Fruit fly (Drosophila melanogaster) whole organism, embryonic: ENCODE results near the gene CG14000.

Experiments
- Aef1 ChIP-seq: fragments of 200-800 bp; sonication (Bioruptor generic); IDR thresholded peaks from 3 replicates; pipeline ENCODE4 v1.3.6; 2022; ENCODE audit warnings: missing biosample characterization, missing genetic modification characterization
- CG10147 ChIP-seq: fragments of 200-800 bp; sonication (Bioruptor generic); optimal IDR thresholded peaks from 2 replicates; lab custom pipeline; 2019; ENCODE audit warnings: missing biosample characterization, mild to moderate bottlenecking, missing genetic modification characterization, moderate library complexity
- CG10274 ChIP-seq: fragments of 200-800 bp; sonication (Bioruptor generic); optimal IDR thresholded peaks from 3 replicates; lab custom pipeline; 2017; ENCODE audit warnings: missing biosample characterization, mild to moderate bottlenecking, missing genetic modification characterization
- CG10462 ChIP-seq: fragments of 200-800 bp; sonication (Bioruptor generic); optimal IDR thresholded peaks from 2 replicates; lab custom pipeline; 2016; ENCODE audit warnings: missing biosample characterization, missing genetic modification characterization
- CG12942 ChIP-seq: fragments of 200-800 bp; sonication (Bioruptor generic); optimal IDR thresholded peaks from 3 replicates; lab custom pipeline; 2016; ENCODE audit warnings: missing biosample characterization, missing genetic modification characterization
- CG14860 ChIP-seq: fragments of 200-800 bp; sonication (Bioruptor generic); IDR thresholded peaks from 3 replicates; pipeline ENCODE4 v1.3.6; 2022; ENCODE audit warnings: missing biosample characterization, missing genetic modification characterization; ENCODE audit not compliant: partially characterized antibody
- CG1602 ChIP-seq: fragments of 200-800 bp; sonication (Bioruptor generic); optimal IDR thresholded peaks from 3 replicates; lab custom pipeline; 2016; ENCODE audit warnings: missing biosample characterization, missing genetic modification characterization
- CG17359 ChIP-seq: fragments of 200-800 bp; sonication (Bioruptor generic); optimal IDR thresholded peaks from 3 replicates; lab custom pipeline; 2018; ENCODE audit warnings: missing biosample characterization, mild to moderate bottlenecking, missing genetic modification characterization, moderate library complexity
- CG17385 ChIP-seq: fragments of 200-800 bp; sonication (Bioruptor generic); optimal IDR thresholded peaks from 3 replicates; lab custom pipeline; 2018; ENCODE audit warnings: missing biosample characterization, mild to moderate bottlenecking, missing genetic modification characterization
- CG18619 ChIP-seq: fragments of 200-800 bp; sonication (Bioruptor generic); optimal IDR thresholded peaks from 3 replicates; lab custom pipeline; 2017; ENCODE audit warnings: missing biosample characterization, mild to moderate bottlenecking, missing genetic modification characterization
- CG2678 ChIP-seq: fragments of 200-800 bp; sonication (Bioruptor generic); optimal IDR thresholded peaks from 3 replicates; lab custom pipeline; 2019; ENCODE audit warnings: missing biosample characterization, mild to moderate bottlenecking, missing genetic modification characterization, moderate library complexity
- CG30431 ChIP-seq: fragments of 200-800 bp; sonication (Bioruptor generic); optimal IDR thresholded peaks from 2 replicates; lab custom pipeline; 2017; ENCODE audit warnings: missing biosample characterization, missing genetic modification characterization
- CG8765 ChIP-seq: fragments of 200-800 bp; sonication (Bioruptor generic); IDR thresholded peaks from 2 replicates; pipeline ENCODE4 v1.3.6; 2022; ENCODE audit warnings: missing biosample characterization, missing genetic modification characterization
- CG8924 ChIP-seq: fragments of 200-800 bp; optimal IDR thresholded peaks from 3 replicates; lab custom pipeline; 2019; ENCODE audit warnings: missing biosample characterization, mild to moderate bottlenecking, missing genetic modification characterization, moderate library complexity
- Chrac-16 ChIP-seq: fragments of 200-800 bp; sonication (Bioruptor generic); optimal IDR thresholded peaks from 3 replicates; lab custom pipeline; 2016; ENCODE audit warnings: missing biosample characterization, missing genetic modification characterization
- D ChIP-seq, 2 experiments: fragments of 200-800 bp in 1 of 2; fragments of >200 bp in 1 of 2; sonication (Bioruptor generic) in 1 of 2; optimal IDR thresholded peaks; 2 replicates in 1 of 2; 3 replicates in 1 of 2; lab custom pipeline; 2017; ENCODE audit warnings: mild to moderate bottlenecking in 1 of 2, missing biosample characterization in 1 of 2, missing genetic modification characterization in 1 of 2, missing genetic modification reagents in 1 of 2
- Dip3 ChIP-seq: fragments of 200-800 bp; sonication (Bioruptor generic); optimal IDR thresholded peaks from 3 replicates; lab custom pipeline; 2016; ENCODE audit warnings: missing biosample characterization, missing genetic modification characterization
- Dll ChIP-seq: fragments of 200-800 bp; sonication (Bioruptor generic); IDR thresholded peaks from 4 replicates; pipeline ENCODE4 v1.3.6; 2022; ENCODE audit warnings: missing biosample characterization, missing genetic modification characterization; ENCODE audit not compliant: partially characterized antibody
- Elba2 ChIP-seq: fragments of 200-800 bp; sonication (Bioruptor generic); optimal IDR thresholded peaks from 3 replicates; lab custom pipeline; 2016; ENCODE audit warnings: missing biosample characterization, missing genetic modification characterization
- H2.0 ChIP-seq: fragments of 200-800 bp; sonication (Bioruptor generic); IDR thresholded peaks from 2 replicates; pipeline ENCODE4 v1.3.6; 2022; ENCODE audit warnings: missing biosample characterization, missing genetic modification characterization
- HLH3B ChIP-seq: fragments of 200-800 bp; sonication (Bioruptor generic); IDR thresholded peaks from 2 replicates; pipeline ENCODE4 v1.3.6; 2022; ENCODE audit warnings: missing biosample characterization, missing genetic modification characterization
- HmgD ChIP-seq: fragments of 200-800 bp; sonication (Bioruptor generic); optimal IDR thresholded peaks from 3 replicates; lab custom pipeline; 2016; ENCODE audit warnings: missing biosample characterization, missing genetic modification characterization
- Hsf ChIP-seq: fragments of 200-800 bp; sonication (Bioruptor generic); optimal IDR thresholded peaks from 3 replicates; lab custom pipeline; 2016; ENCODE audit warnings: missing biosample characterization, missing genetic modification characterization
- MTF-1 ChIP-seq: fragments of 200-800 bp; sonication (Bioruptor generic); optimal IDR thresholded peaks from 2 replicates; lab custom pipeline; 2018; ENCODE audit warnings: missing biosample characterization, mild to moderate bottlenecking, missing genetic modification characterization, borderline replicate concordance
- Max ChIP-seq: fragments of 200-800 bp; sonication (Bioruptor generic); optimal IDR thresholded peaks from 2 replicates; lab custom pipeline; 2016; ENCODE audit warnings: missing biosample characterization, mild to moderate bottlenecking, missing genetic modification characterization
- NFAT ChIP-seq: fragments of 200-800 bp; sonication (Bioruptor generic); IDR thresholded peaks from 2 replicates; pipeline ENCODE4 v1.3.6; 2022; ENCODE audit warnings: missing biosample characterization, missing genetic modification characterization
- Oli ChIP-seq: fragments of 200-800 bp; sonication (Bioruptor generic); optimal IDR thresholded peaks from 2 replicates; lab custom pipeline; 2018; ENCODE audit warnings: missing biosample characterization, mild to moderate bottlenecking, missing genetic modification characterization, moderate library complexity
- Rx ChIP-seq: fragments of 200-800 bp; sonication (Bioruptor generic); IDR thresholded peaks from 2 replicates; pipeline ENCODE4 v1.3.6; 2022; ENCODE audit warnings: missing biosample characterization, missing genetic modification characterization
- Scr ChIP-seq: fragments of 200-800 bp; sonication (Bioruptor generic); IDR thresholded peaks from 2 replicates; pipeline ENCODE4 v1.3.6; 2022; ENCODE audit warnings: missing biosample characterization, missing genetic modification characterization; ENCODE audit not compliant: partially characterized antibody
- amos ChIP-seq: fragments of 200-800 bp; sonication (Bioruptor generic); IDR thresholded peaks from 2 replicates; pipeline ENCODE4 v1.3.6; 2022; ENCODE audit warnings: missing biosample characterization, missing genetic modification characterization; ENCODE audit not compliant: partially characterized antibody
- ase ChIP-seq: fragments of 200-800 bp; sonication (Bioruptor generic); IDR thresholded peaks from 3 replicates; pipeline ENCODE4 v1.3.6; 2022; ENCODE audit warnings: missing biosample characterization, missing genetic modification characterization
- bsh ChIP-seq, 2 experiments: fragments of 200-800 bp; sonication (Bioruptor generic); optimal IDR thresholded peaks; 2 replicates each; lab custom pipeline; 2017 to 2018; ENCODE audit warnings: mild to moderate bottlenecking in 2 of 2, missing biosample characterization in 2 of 2, missing genetic modification characterization in 2 of 2, moderate library complexity in 1 of 2
- cas ChIP-seq: fragments of 200-800 bp; sonication (Bioruptor generic); IDR thresholded peaks from 2 replicates; pipeline ENCODE4 v1.3.6; 2022; ENCODE audit warnings: missing biosample characterization, missing genetic modification characterization
- cg ChIP-seq: fragments of 200-800 bp; sonication (Bioruptor generic); optimal IDR thresholded peaks from 3 replicates; lab custom pipeline; 2019; ENCODE audit warnings: missing biosample characterization, mild to moderate bottlenecking, missing genetic modification characterization, moderate library complexity
- chif ChIP-seq, 2 experiments: fragments of 200-800 bp; sonication (Bioruptor generic); optimal IDR thresholded peaks; 3 replicates each; lab custom pipeline; 2016; ENCODE audit warnings: missing biosample characterization in 2 of 2, missing genetic modification characterization in 2 of 2
- crc ChIP-seq: fragments of 200-800 bp; sonication (Bioruptor generic); optimal IDR thresholded peaks from 2 replicates; lab custom pipeline; 2016; ENCODE audit warnings: missing biosample characterization, missing genetic modification characterization
- danr ChIP-seq: fragments of 200-800 bp; sonication (Bioruptor generic); IDR thresholded peaks from 2 replicates; pipeline ENCODE4 v1.3.6; 2022; ENCODE audit warnings: missing biosample characterization, missing genetic modification characterization
- gsb-n ChIP-seq: fragments of 200-800 bp; sonication (Bioruptor generic); optimal IDR thresholded peaks from 3 replicates; lab custom pipeline; 2018; ENCODE audit warnings: missing biosample characterization, mild to moderate bottlenecking, missing genetic modification characterization
- ind ChIP-seq: fragments of 200-800 bp; sonication (Bioruptor generic); optimal IDR thresholded peaks from 3 replicates; lab custom pipeline; 2016; ENCODE audit warnings: missing biosample characterization, missing genetic modification characterization
- jing ChIP-seq: fragments of 200-800 bp; sonication (Bioruptor generic); optimal IDR thresholded peaks from 2 replicates; lab custom pipeline; 2018; ENCODE audit warnings: missing biosample characterization, mild to moderate bottlenecking, missing genetic modification characterization
- mirr ChIP-seq: fragments of 200-800 bp; sonication (Bioruptor generic); optimal IDR thresholded peaks from 3 replicates; lab custom pipeline; 2018; ENCODE audit warnings: missing biosample characterization, mild to moderate bottlenecking, missing genetic modification characterization
- onecut ChIP-seq: fragments of 200-800 bp; sonication (Bioruptor generic); IDR thresholded peaks from 2 replicates; pipeline ENCODE4 v1.3.6; 2022; ENCODE audit warnings: missing biosample characterization, missing genetic modification characterization
- salm ChIP-seq: fragments of 200-800 bp; sonication (Bioruptor generic); optimal IDR thresholded peaks from 2 replicates; lab custom pipeline; 2018; ENCODE audit warnings: missing biosample characterization, mild to moderate bottlenecking, missing genetic modification characterization
- slou ChIP-seq: fragments of 200-800 bp; sonication (Bioruptor generic); optimal IDR thresholded peaks from 3 replicates; lab custom pipeline; 2016; ENCODE audit warnings: missing biosample characterization, missing genetic modification characterization
- tap ChIP-seq: fragments of 200-800 bp; optimal IDR thresholded peaks from 3 replicates; lab custom pipeline; 2019; ENCODE audit warnings: missing biosample characterization, mild to moderate bottlenecking, missing genetic modification characterization, moderate library complexity
- tup ChIP-seq: fragments of 200-800 bp; sonication (Bioruptor generic); optimal IDR thresholded peaks from 2 replicates; lab custom pipeline; 2016; ENCODE audit warnings: missing biosample characterization, mild to moderate bottlenecking, missing genetic modification characterization, moderate library complexity
- wor ChIP-seq: fragments of 200-800 bp; sonication (Bioruptor generic); IDR thresholded peaks from 2 replicates; pipeline ENCODE4 v1.3.6; 2022; ENCODE audit warnings: missing biosample characterization, missing genetic modification characterization

Gene CG14000

DNA sequence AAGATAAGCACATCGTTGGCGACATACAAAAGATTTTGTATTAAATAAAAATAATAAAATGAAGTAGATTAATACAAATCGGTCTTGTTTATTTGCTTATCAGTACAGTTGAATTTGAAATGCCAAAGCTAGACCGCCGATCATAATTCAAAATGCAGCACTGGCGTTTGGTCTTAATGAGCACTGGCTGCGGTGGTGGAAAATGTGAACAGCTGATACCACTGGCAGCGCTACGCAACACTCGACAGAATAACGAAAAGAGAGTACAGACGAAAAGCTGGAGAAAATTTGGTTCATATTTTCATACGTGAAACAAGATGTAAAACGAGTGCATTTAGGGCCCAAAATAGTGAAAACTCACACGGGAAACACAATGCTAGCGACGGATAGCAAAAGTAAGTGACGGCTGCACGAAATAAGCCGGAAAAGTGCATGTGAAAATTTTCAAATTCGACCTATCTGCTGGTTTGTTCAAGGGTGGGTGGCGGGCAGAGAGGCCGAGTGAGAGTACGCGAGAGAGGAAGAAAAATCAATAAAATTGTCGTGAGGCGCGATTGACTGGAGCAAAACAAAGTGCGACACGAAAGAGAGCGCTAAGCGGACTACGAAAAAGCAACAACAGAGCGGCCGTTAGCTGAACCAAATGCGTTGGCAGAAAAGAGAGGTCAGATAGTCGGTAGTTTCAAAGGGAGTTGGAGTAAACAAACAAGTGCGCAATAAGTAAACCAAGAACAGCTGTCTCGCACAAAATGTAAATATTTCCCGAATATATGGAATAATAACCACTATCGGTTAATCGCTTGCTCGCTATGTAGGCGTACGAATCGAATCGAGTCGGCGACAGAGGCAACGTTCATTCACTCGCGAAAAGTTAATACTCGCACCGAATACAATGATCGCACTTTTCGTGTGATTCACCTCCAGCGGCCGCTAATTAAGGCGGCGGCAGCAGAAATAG lies 2.9 kb downstream of the CG14000 start, which contains the start of gene bchs (continued):
- TF ChIP-seq onecut (GFP tag; lab: Robert Waterston, UW) (peak; percentile 100), amos (GFP tag; lab: Robert Waterston, UW) (no peak; the same call in 1 of the 2 replicates), CG17385 (GFP tag; lab: Kevin White, UChicago) (peak; percentile 85), CG10147 (peak; percentile 77), jing (GFP tag; lab: Kevin White, UChicago) (peak; percentile 40), slou (no peak), tap (tag; lab: Kevin White, UChicago) (no peak), ind (peak; percentile 3), wor (no peak), tup (GFP tag; lab: Kevin White, UChicago) (peak; percentile 73), CG12942 (GFP tag; lab: Kevin White, UChicago) (peak; percentile 85), D (optimal IDR thresholded peaks at IDR 0.05; lab: Kevin White, UChicago) (no peak), D (GFP tag; optimal IDR thresholded peaks at IDR 0.05; lab: Kevin White, UChicago) (peak; percentile 89), crc (GFP tag; lab: Kevin White, UChicago) (peak; percentile 67), CG30431 (GFP tag; lab: Kevin White, UChicago) (peak; percentile 42), cas (GFP tag; lab: Robert Waterston, UW) (no peak; the same call in 1 of the 2 replicates), mirr (GFP tag; lab: Kevin White, UChicago) (peak; percentile 96), Dll (GFP tag; lab: Robert Waterston, UW) (peak; percentile 59; the same call in 1 of the 4 replicates), H2.0 (GFP tag; lab: Robert Waterston, UW) (peak; percentile 24; the same call in 1 of the 2 replicates), Chrac-16 (GFP tag; lab: Kevin White, UChicago) (peak; percentile 32), Scr (GFP tag; lab: Robert Waterston, UW) (peak; percentile 38; the same call in 1 of the 2 replicates), CG10274 (GFP tag; lab: Kevin White, UChicago) (peak; percentile 75), Aef1 (GFP tag; lab: Robert Waterston, UW) (peak; percentile 34; the same call in 1 of the 3 replicates), CG18619 (GFP tag; lab: Kevin White, UChicago) (peak; percentile 93), chif (GFP tag; optimal IDR thresholded peaks at IDR 0.05; lab: Kevin White, UChicago) (peak; percentile 81 to 84), salm (tag; lab: Kevin White, UChicago) (peak; percentile 93), ase (GFP tag; lab: Robert Waterston, UW) (no peak), cg (GFP tag; lab: Kevin White, UChicago) (no peak), CG2678 (tag; lab: Kevin White, UChicago) (peak; percentile 90), CG17359 (tag; lab: Kevin White, UChicago) (peak; percentile 94), CG1602 (GFP tag; lab: Kevin White, UChicago) (peak; percentile 65), gsb-n (tag; lab: Kevin White, UChicago) (no peak), CG8765 (GFP tag; lab: Robert Waterston, UW) (no peak), Oli (tag; lab: Kevin White, UChicago) (peak; percentile 56), danr (GFP tag; lab: Robert Waterston, UW) (peak; percentile 63; the same call in 1 of the 2 replicates), CG10462 (no peak), Hsf (GFP tag; lab: Kevin White, UChicago) (peak; percentile 78), bsh (GFP tag; optimal IDR thresholded peaks at IDR 0.05; lab: Kevin White, UChicago) (peak in 1 of 2 experiments; percentile 91), Dip3 (GFP tag; lab: Kevin White, UChicago) (peak; percentile 50), MTF-1 (GFP tag; lab: Kevin White, UChicago) (peak; percentile 95), Max (GFP tag; lab: Kevin White, UChicago) (peak; percentile 83), CG14860 (GFP tag; lab: Robert Waterston, UW) (no peak), Elba2 (GFP tag; lab: Kevin White, UChicago) (peak; percentile 92), Rx (GFP tag; lab: Robert Waterston, UW) (peak; percentile 58), HLH3B (GFP tag; lab: Robert Waterston, UW) (peak; percentile 88; the same call in 1 of the 2 replicates), HmgD (GFP tag; lab: Kevin White, UChicago) (peak; percentile 64), NFAT (GFP tag; lab: Robert Waterston, UW) (peak; percentile 57; the same call in 1 of the 2 replicates), CG8924 (tag; lab: Kevin White, UChicago) (peak; percentile 73)
